Worm (Caenorhabditis elegans) whole organism, midembryonic: ENCODE data around the gene nhr-147.
"Not testable (repeated sequence)": the region's sequence is repeated elsewhere in the genome, so short reads cannot be mapped to it uniquely, and the experiment has no call there.

Experiments used
- T22C8.4 ChIP-seq: fragments of 200-800 bp; sonication (Bioruptor generic); IDR thresholded peaks from 2 replicates; pipeline ENCODE4 v1.3.6; 2022; ENCODE audit warnings: missing genetic modification characterization, missing compliant biosample characterization
- cog-1 ChIP-seq: sonication (generic microtip); optimal IDR thresholded peaks from 2 replicates; lab custom pipeline; 2016; ENCODE audit warnings: missing genetic modification characterization, missing compliant biosample characterization
- flt-1 ChIP-seq: fragments of 200-800 bp; sonication (Bioruptor generic); IDR thresholded peaks from 2 replicates; pipeline ENCODE4 v1.3.6; 2022; ENCODE audit warnings: missing genetic modification characterization, missing compliant biosample characterization
- klf-2 ChIP-seq: fragments of 200-800 bp; sonication (Bioruptor generic); conservative IDR thresholded peaks from 2 replicates; pipeline ENCODE4 v1.3.6; 2022; ENCODE audit warnings: missing genetic modification reagents, missing genetic modification characterization, missing compliant biosample characterization
- med-1 ChIP-seq: sonication (generic microtip); optimal IDR thresholded peaks from 2 replicates; lab custom pipeline; 2017; ENCODE audit warnings: missing genetic modification characterization, mild to moderate bottlenecking, missing compliant biosample characterization, antibody characterized with exemption, missing genetic modification reagents; ENCODE audit not compliant: insufficient read depth
- ref-1 ChIP-seq: fragments of 200-800 bp; sonication (Bioruptor generic); conservative IDR thresholded peaks from 2 replicates; pipeline ENCODE4 v1.3.6; 2022; ENCODE audit warnings: missing genetic modification reagents, missing genetic modification characterization, missing compliant biosample characterization
- tab-1 ChIP-seq: fragments of 200-800 bp; sonication (Bioruptor generic); IDR thresholded peaks from 2 replicates; pipeline ENCODE4 v1.3.6; 2022; ENCODE audit warnings: missing genetic modification characterization, missing compliant biosample characterization
- ztf-23 ChIP-seq: fragments of 200-800 bp; sonication (Bioruptor generic); IDR thresholded peaks from 2 replicates; pipeline ENCODE4 v1.3.6; 2022; ENCODE audit warnings: missing genetic modification reagents, missing genetic modification characterization, missing compliant biosample characterization
- ztf-29 ChIP-seq: fragments of 200-800 bp; sonication (Bioruptor generic); IDR thresholded peaks from 2 replicates; pipeline ENCODE4 v1.3.6; 2022; ENCODE audit warnings: missing genetic modification reagents, missing genetic modification characterization, missing compliant biosample characterization

nhr-147 gene

ce11 chrV:7345494-7345893, at the start of gene nhr-147:
Gene nhr-147 (plus strand): TSS chrV:7345794.
- TF ChIP-seq tab-1; flt-1 (GFP tag; lab: Robert Waterston, UW); ref-1 (GFP tag; lab: Robert Waterston, UW): not testable (repeated sequence)

- TF ChIP-seq klf-2 (GFP tag; lab: Robert Waterston, UW) (no peak), flt-1 (GFP tag; lab: Robert Waterston, UW) (no peak), ztf-29 (GFP tag; lab: Robert Waterston, UW) (no peak), T22C8.4 (no peak), med-1 (GFP tag; lab: Kevin White, UChicago) (no peak), cog-1 (tag; lab: Kevin White, UChicago) (no peak), ref-1 (GFP tag; lab: Robert Waterston, UW) (no peak), tab-1 (no peak), ztf-23 (no peak)
These were observed 48.3 kb upstream of the nhr-147 start, which contains the start of gene srj-32 for ce11 chrV:7297263-7297662. Gene srj-32 (minus strand): TSS chrV:7297363.

DNA sequence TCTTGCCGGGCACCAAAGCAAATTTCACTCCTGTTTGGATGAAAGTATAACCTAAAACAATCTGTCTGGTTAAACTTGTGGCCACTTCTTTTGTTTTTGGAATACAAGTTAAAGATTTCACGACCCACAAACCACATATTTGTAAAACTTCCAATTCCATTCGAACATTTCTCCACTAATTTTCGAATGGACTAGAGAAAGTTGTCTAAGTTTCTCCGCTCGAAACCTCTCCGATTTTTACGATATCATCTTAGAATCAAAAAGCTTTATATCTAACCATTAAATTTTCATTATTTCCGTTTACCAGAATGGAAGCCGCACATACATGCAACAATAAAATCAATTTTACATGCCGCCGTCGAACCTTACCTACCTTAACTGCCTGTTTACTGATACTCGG, 47.1 kb upstream of the nhr-147 start, which contains the start of gene F07G11.3:
Gene F07G11.3 (plus strand): TSS at position 301 of the 400 bp plus-strand sequence.
- TF ChIP-seq flt-1 (GFP tag; lab: Robert Waterston, UW) (no peak), klf-2 (GFP tag; lab: Robert Waterston, UW) (no peak), ztf-29 (GFP tag; lab: Robert Waterston, UW) (no peak), T22C8.4 (no peak), cog-1 (tag; lab: Kevin White, UChicago) (no peak), tab-1 (no peak), ref-1 (GFP tag; lab: Robert Waterston, UW) (no peak), med-1 (GFP tag; lab: Kevin White, UChicago) (no peak), ztf-23 (no peak)

DNA sequence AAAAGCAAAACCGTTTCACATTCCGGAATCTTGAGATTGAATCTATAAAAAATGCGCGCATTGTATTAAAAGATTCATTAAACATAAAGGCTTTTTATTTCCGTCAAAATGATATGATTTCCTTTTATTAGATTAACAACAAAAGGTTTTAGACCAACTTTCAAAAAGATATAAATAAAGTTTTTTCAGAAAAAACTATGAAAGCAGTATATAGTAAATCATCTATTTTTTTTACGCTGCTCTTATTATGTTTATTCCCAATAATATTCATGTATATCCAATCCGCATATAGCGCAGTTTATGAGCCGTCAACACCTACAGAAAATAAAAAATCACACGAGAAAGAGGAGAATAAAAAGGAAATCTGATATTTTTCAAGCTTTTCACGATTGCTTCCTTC, 41.1 kb upstream of the nhr-147 start, which contains the start of gene F07G11.2:
Gene F07G11.2 (plus strand): TSS at position 301 of the 400 bp plus-strand sequence.
- not testable (repeated sequence) for TF ChIP-seq klf-2 (GFP tag; lab: Robert Waterston, UW); tab-1; cog-1 (tag; lab: Kevin White, UChicago)

DNA sequence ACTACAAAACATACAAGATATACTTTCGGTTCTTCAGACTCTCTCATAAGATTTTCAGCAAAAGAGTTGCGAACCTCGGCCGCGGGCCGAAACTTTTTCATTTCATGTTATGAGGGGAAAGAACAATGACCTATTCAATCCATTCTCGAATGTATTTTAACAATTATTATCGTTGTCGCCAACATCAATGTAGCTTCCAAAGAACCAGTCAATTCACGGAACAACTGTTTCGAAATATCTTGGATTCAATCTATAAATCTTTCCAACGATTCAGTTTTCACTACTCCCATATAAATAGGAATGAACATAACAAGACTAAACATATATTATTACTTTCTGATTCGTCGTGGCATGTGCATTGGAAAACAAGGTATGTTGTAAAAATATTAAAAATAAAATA, 38.5 kb upstream of the nhr-147 start, which contains the start of gene F07G11.1:
Gene F07G11.1 (plus strand): TSS at position 301 of the 400 bp plus-strand sequence.
- TF ChIP-seq ztf-23 = no peak
- no peak for TF ChIP-seq flt-1 (GFP tag; lab: Robert Waterston, UW)
- no peak for TF ChIP-seq ztf-29 (GFP tag; lab: Robert Waterston, UW)
- no peak for TF ChIP-seq med-1 (GFP tag; lab: Kevin White, UChicago)
- no peak for TF ChIP-seq cog-1 (tag; lab: Kevin White, UChicago)
- no peak for TF ChIP-seq klf-2 (GFP tag; lab: Robert Waterston, UW)
- no peak for TF ChIP-seq ref-1 (GFP tag; lab: Robert Waterston, UW)
- no peak for TF ChIP-seq tab-1
- no peak for TF ChIP-seq T22C8.4

DNA sequence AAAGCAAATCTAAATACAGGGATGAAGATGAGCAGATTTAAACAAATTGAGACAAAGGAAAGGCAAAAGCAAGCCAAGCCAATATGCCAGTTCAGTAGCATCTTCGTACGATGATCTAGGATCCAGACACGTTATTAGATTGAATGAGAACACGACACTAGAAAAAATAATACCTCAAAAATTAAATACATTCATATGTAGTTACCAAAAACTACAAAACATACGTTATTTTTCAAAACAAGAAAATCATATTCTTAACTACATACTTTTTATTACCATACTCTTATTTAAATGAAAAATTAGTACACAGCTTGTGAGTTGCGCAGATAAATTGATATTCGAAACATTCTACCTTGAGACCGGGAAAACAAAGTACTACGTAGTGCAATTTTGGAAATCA, 32.4 kb upstream of the nhr-147 start, which contains the start of gene srx-6:
Gene srx-6 (minus strand): TSS at position 101 of the 400 bp plus-strand sequence.
- no peak for TF ChIP-seq med-1 (GFP tag; lab: Kevin White, UChicago)
- no peak for TF ChIP-seq ztf-23
- no peak for TF ChIP-seq ztf-29 (GFP tag; lab: Robert Waterston, UW)
- TF ChIP-seq flt-1 (GFP tag; lab: Robert Waterston, UW) = no peak
- no peak for TF ChIP-seq tab-1
- TF ChIP-seq cog-1 (tag; lab: Kevin White, UChicago) = no peak
- no peak for TF ChIP-seq klf-2 (GFP tag; lab: Robert Waterston, UW)
- no peak for TF ChIP-seq ref-1 (GFP tag; lab: Robert Waterston, UW)
- TF ChIP-seq T22C8.4 = no peak

- TF ChIP-seq T22C8.4 (no peak), med-1 (GFP tag; lab: Kevin White, UChicago) (no peak), klf-2 (GFP tag; lab: Robert Waterston, UW) (no peak), ztf-23 (no peak), ztf-29 (GFP tag; lab: Robert Waterston, UW) (no peak), flt-1 (GFP tag; lab: Robert Waterston, UW) (no peak), cog-1 (tag; lab: Kevin White, UChicago) (no peak), tab-1 (no peak), ref-1 (GFP tag; lab: Robert Waterston, UW) (no peak)
These were observed 24.7 kb upstream of the nhr-147 start, which contains the start of gene lmd-4 for ce11 chrV:7320909-7321308. Gene lmd-4 (minus strand): TSS chrV:7321009.

ce11 chrV:7321915-7322314, 23.7 kb upstream of the nhr-147 start, which contains the start of gene F10G2.10:
Gene F10G2.10 (plus strand): TSS chrV:7322215.
- no peak for TF ChIP-seq flt-1 (GFP tag; lab: Robert Waterston, UW)
- TF ChIP-seq klf-2 (GFP tag; lab: Robert Waterston, UW) = no peak
- no peak for TF ChIP-seq med-1 (GFP tag; lab: Kevin White, UChicago)
- no peak for TF ChIP-seq T22C8.4
- TF ChIP-seq ztf-23 = no peak
- TF ChIP-seq ztf-29 (GFP tag; lab: Robert Waterston, UW) = no peak

ce11 chrV:7325285-7325684, 20.3 kb upstream of the nhr-147 start, which contains the start of gene srx-92:
Gene srx-92 (minus strand): TSS chrV:7325385.
- TF ChIP-seq ztf-29 (GFP tag; lab: Robert Waterston, UW) (no peak), klf-2 (GFP tag; lab: Robert Waterston, UW) (no peak), ref-1 (GFP tag; lab: Robert Waterston, UW) (no peak), ztf-23 (no peak), cog-1 (tag; lab: Kevin White, UChicago) (no peak), T22C8.4 (no peak), tab-1 (no peak), med-1 (GFP tag; lab: Kevin White, UChicago) (no peak), flt-1 (GFP tag; lab: Robert Waterston, UW) (no peak)

ce11 chrV:7326928-7327327, 18.7 kb upstream of the nhr-147 start, which contains the start of gene F10G2.4:
Gene F10G2.4 (plus strand): TSS chrV:7327228.
- no peak for TF ChIP-seq ztf-29 (GFP tag; lab: Robert Waterston, UW)
- no peak for TF ChIP-seq cog-1 (tag; lab: Kevin White, UChicago)
- TF ChIP-seq ztf-23 = no peak
